Fruit fly (Drosophila melanogaster) whole organism, wandering third instar larva: ENCODE measurements around the gene daw.

Experiments
- Abd-B ChIP-seq: fragments of >200 bp; optimal IDR thresholded peaks from 2 replicates; lab custom pipeline; 2017; ENCODE audit warnings: missing biosample characterization, missing genetic modification characterization
- CG32264 ChIP-seq: fragments of 200-800 bp; sonication (Bioruptor generic); optimal IDR thresholded peaks from 2 replicates; lab custom pipeline; 2016; ENCODE audit warnings: missing biosample characterization, missing genetic modification characterization
- CG9705 ChIP-seq: fragments of 200-800 bp; sonication (Bioruptor generic); optimal IDR thresholded peaks from 2 replicates; lab custom pipeline; 2018; ENCODE audit warnings: missing biosample characterization, mild to moderate bottlenecking, missing genetic modification characterization
- CrebA ChIP-seq: fragments of 200-800 bp; sonication (Bioruptor generic); optimal IDR thresholded peaks from 2 replicates; lab custom pipeline; 2016; ENCODE audit warnings: missing biosample characterization, mild to moderate bottlenecking, missing genetic modification characterization, borderline replicate concordance
- Dfd ChIP-seq: fragments of >200 bp; optimal IDR thresholded peaks from 2 replicates; lab custom pipeline; 2017; ENCODE audit warnings: missing biosample characterization, missing genetic modification characterization
- Dif ChIP-seq: fragments of 200-275, 200-300 bp; sonication (Bioruptor generic); optimal IDR thresholded peaks from 2 replicates; lab custom pipeline; 2018; ENCODE audit warnings: missing biosample characterization, missing genetic modification characterization; ENCODE audit not compliant: partially characterized antibody
- GATAd ChIP-seq: sonication (Bioruptor generic); optimal IDR thresholded peaks from 2 replicates; lab custom pipeline; 2016; ENCODE audit warnings: missing biosample characterization, missing genetic modification characterization
- HLH106 ChIP-seq: fragments of 200-800 bp; optimal IDR thresholded peaks from 3 replicates; lab custom pipeline; 2019; ENCODE audit warnings: missing biosample characterization, mild to moderate bottlenecking, missing genetic modification characterization, moderate library complexity
- Hnf4 ChIP-seq: fragments of 200-800 bp; sonication (Bioruptor generic); optimal IDR thresholded peaks from 2 replicates; lab custom pipeline; 2016; ENCODE audit warnings: missing biosample characterization, mild to moderate bottlenecking, missing genetic modification characterization
- Hr78 ChIP-seq: fragments of >200 bp; optimal IDR thresholded peaks from 2 replicates; lab custom pipeline; 2017; ENCODE audit warnings: missing biosample characterization, missing genetic modification characterization
- Hr83 ChIP-seq: fragments of 200-300 bp; sonication (Bioruptor generic); optimal IDR thresholded peaks from 2 replicates; lab custom pipeline; 2016; ENCODE audit warnings: missing biosample characterization, mild to moderate bottlenecking, missing genetic modification characterization, moderate library complexity; ENCODE audit not compliant: poor library complexity, severe bottlenecking
- Jra ChIP-seq: sonication (Bioruptor generic); optimal IDR thresholded peaks from 2 replicates; lab custom pipeline; 2016; ENCODE audit warnings: missing biosample characterization, missing genetic modification characterization
- Mio ChIP-seq: sonication (Bioruptor generic); optimal IDR thresholded peaks from 2 replicates; lab custom pipeline; 2016; ENCODE audit warnings: missing biosample characterization, missing genetic modification characterization
- Myc ChIP-seq: fragments of >200 bp; optimal IDR thresholded peaks from 2 replicates; lab custom pipeline; 2017
- N ChIP-seq: fragments of >200 bp; optimal IDR thresholded peaks from 2 replicates; lab custom pipeline; 2018; ENCODE audit warnings: missing biosample characterization, missing external identifiers, missing genetic modification characterization
- OdsH ChIP-seq: fragments of 200-800 bp; sonication (Bioruptor generic); optimal IDR thresholded peaks from 2 replicates; lab custom pipeline; 2016; ENCODE audit warnings: missing biosample characterization, mild to moderate bottlenecking, missing genetic modification characterization
- Rel ChIP-seq, 2 experiments: fragments of 200-800 bp; sonication (Bioruptor generic) in 1 of 2; optimal IDR thresholded peaks; 2 replicates in 1 of 2; 3 replicates in 1 of 2; lab custom pipeline; 2016 to 2019; ENCODE audit warnings: mild to moderate bottlenecking in 2 of 2, missing biosample characterization in 2 of 2, missing genetic modification characterization in 2 of 2, moderate library complexity in 1 of 2
- Sp1 ChIP-seq: fragments of 200-800 bp; sonication (Bioruptor generic); optimal IDR thresholded peaks from 3 replicates; lab custom pipeline; 2019; ENCODE audit warnings: missing biosample characterization, mild to moderate bottlenecking, missing genetic modification characterization, moderate library complexity
- Vsx2 ChIP-seq: fragments of 200-300, 225-300 bp; sonication (Bioruptor generic); optimal IDR thresholded peaks from 2 replicates; lab custom pipeline; 2018; ENCODE audit warnings: missing biosample characterization, missing genetic modification characterization; ENCODE audit not compliant: partially characterized antibody
- br ChIP-seq: fragments of 200-800 bp; sonication (Bioruptor generic); optimal IDR thresholded peaks from 2 replicates; lab custom pipeline; 2016; ENCODE audit warnings: missing biosample characterization, missing genetic modification characterization
- brk ChIP-seq: fragments of 200-800 bp; sonication (Bioruptor generic); optimal IDR thresholded peaks from 2 replicates; lab custom pipeline; 2016; ENCODE audit warnings: missing biosample characterization, mild to moderate bottlenecking, missing genetic modification characterization
- dl ChIP-seq, 2 experiments: fragments of 175-275, 200-275 bp in 1 of 2; fragments of 200-275 bp in 1 of 2; sonication (Bioruptor generic); optimal IDR thresholded peaks; lab custom pipeline; 2018; ENCODE audit warnings: mild to moderate bottlenecking in 2 of 2, missing biosample characterization in 2 of 2, missing genetic modification characterization in 2 of 2, moderate library complexity in 2 of 2; ENCODE audit not compliant: partially characterized antibody in 2 of 2, insufficient read depth in 1 of 2
- dmrt93B ChIP-seq: fragments of 200-800 bp; sonication (Bioruptor generic); optimal IDR thresholded peaks from 2 replicates; lab custom pipeline; 2018; ENCODE audit warnings: missing biosample characterization, mild to moderate bottlenecking, missing genetic modification characterization
- dsf ChIP-seq: sonication (Bioruptor generic); optimal IDR thresholded peaks from 2 replicates; lab custom pipeline; 2016; ENCODE audit warnings: missing biosample characterization, missing genetic modification characterization, borderline replicate concordance
- ey ChIP-seq: fragments of 200-800 bp; sonication (Bioruptor generic); optimal IDR thresholded peaks from 2 replicates; lab custom pipeline; 2016; ENCODE audit warnings: missing biosample characterization, missing genetic modification characterization
- foxo ChIP-seq, 2 experiments: fragments of 200-800 bp; sonication (Bioruptor generic); optimal IDR thresholded peaks; 2 replicates in 1 of 2; 3 replicates in 1 of 2; lab custom pipeline; 2016 to 2017; ENCODE audit warnings: missing biosample characterization in 2 of 2, missing genetic modification characterization in 2 of 2
- fru ChIP-seq: fragments of 200-800 bp; sonication (Bioruptor generic); optimal IDR thresholded peaks from 3 replicates; lab custom pipeline; 2016; ENCODE audit warnings: missing biosample characterization, mild to moderate bottlenecking, missing genetic modification characterization
- h ChIP-seq: fragments of 200-800 bp; sonication (Bioruptor generic); optimal IDR thresholded peaks from 3 replicates; lab custom pipeline; 2016; ENCODE audit warnings: missing biosample characterization, mild to moderate bottlenecking, missing genetic modification characterization
- jim ChIP-seq: fragments of 175-275, 200-325 bp; sonication (Bioruptor generic); optimal IDR thresholded peaks from 2 replicates; lab custom pipeline; 2016; ENCODE audit warnings: missing biosample characterization, mild to moderate bottlenecking, missing genetic modification characterization
- lola ChIP-seq: fragments of >200 bp; optimal IDR thresholded peaks from 2 replicates; lab custom pipeline; 2017; ENCODE audit warnings: missing biosample characterization, missing genetic modification characterization
- pan ChIP-seq: fragments of >200 bp; optimal IDR thresholded peaks from 2 replicates; lab custom pipeline; 2017
- psq ChIP-seq: fragments of 200-800 bp; sonication (Bioruptor generic); optimal IDR thresholded peaks from 3 replicates; lab custom pipeline; 2017; ENCODE audit warnings: missing biosample characterization, mild to moderate bottlenecking, missing genetic modification characterization, moderate library complexity
- rgr ChIP-seq: fragments of 200-800 bp; sonication (Bioruptor generic); optimal IDR thresholded peaks from 3 replicates; lab custom pipeline; 2016; ENCODE audit warnings: missing biosample characterization, mild to moderate bottlenecking, missing genetic modification characterization
- sage ChIP-seq: fragments of 200-800 bp; sonication (Bioruptor generic); optimal IDR thresholded peaks from 2 replicates; lab custom pipeline; 2016; ENCODE audit warnings: missing biosample characterization, mild to moderate bottlenecking, missing genetic modification characterization
- sv ChIP-seq: fragments of 200-800 bp; sonication (Bioruptor generic); optimal IDR thresholded peaks from 3 replicates; lab custom pipeline; 2016; ENCODE audit warnings: missing biosample characterization, missing genetic modification characterization
- tai ChIP-seq: sonication (Bioruptor generic); optimal IDR thresholded peaks from 2 replicates; lab custom pipeline; 2016; ENCODE audit warnings: missing biosample characterization, missing genetic modification characterization
- usp ChIP-seq: fragments of >200 bp; optimal IDR thresholded peaks from 2 replicates; lab custom pipeline; 2017; ENCODE audit warnings: missing biosample characterization, missing genetic modification characterization
- woc ChIP-seq: sonication (Bioruptor generic); optimal IDR thresholded peaks from 2 replicates; lab custom pipeline; 2016; ENCODE audit warnings: missing biosample characterization, mild to moderate bottlenecking, missing genetic modification characterization

The daw gene

dm6 chr2L:2856960-2857584 lies 52.0 kb downstream of the daw start, which contains the start of gene CG2991:
Gene CG2991 (plus strand): TSS chr2L:2857164.
- TF ChIP-seq pan (lab: Kevin White, UChicago), result no peak
- no peak for TF ChIP-seq CrebA (GFP tag; lab: Kevin White, UChicago)
- no peak for TF ChIP-seq psq (GFP tag; lab: Kevin White, UChicago)
- peak; percentile 63 for TF ChIP-seq sage
- TF ChIP-seq lola (GFP tag; lab: Kevin White, UChicago), result no peak
- TF ChIP-seq usp (GFP tag; lab: Kevin White, UChicago), result no peak
- no peak for TF ChIP-seq dmrt93B
- no peak for TF ChIP-seq Abd-B
- TF ChIP-seq Hnf4 (GFP tag; lab: Kevin White, UChicago), result peak; percentile 57
- no peak for TF ChIP-seq N
- no peak for TF ChIP-seq Rel (GFP tag; optimal IDR thresholded peaks at IDR 0.05; lab: Kevin White, UChicago)
- TF ChIP-seq Rel (tag; optimal IDR thresholded peaks at IDR 0.05; lab: Kevin White, UChicago), result peak; percentile 65
- TF ChIP-seq Hr83 (GFP tag; lab: Kevin White, UChicago), result peak; percentile 73
- TF ChIP-seq HLH106 (tag; lab: Kevin White, UChicago), result peak; percentile 32
- TF ChIP-seq tai, result peak; percentile 64
- TF ChIP-seq GATAd, result no peak
- TF ChIP-seq foxo (GFP tag; optimal IDR thresholded peaks at IDR 0.05; lab: Kevin White, UChicago), result peak; percentile 31 to 48
- TF ChIP-seq Jra (GFP tag; lab: Kevin White, UChicago), result peak; percentile 26
- TF ChIP-seq woc (GFP tag; lab: Kevin White, UChicago), result peak; percentile 31
- TF ChIP-seq jim (GFP tag; lab: Kevin White, UChicago), result no peak
- TF ChIP-seq dsf (GFP tag; lab: Kevin White, UChicago), result peak; percentile 11
- TF ChIP-seq Dfd (GFP tag; lab: Kevin White, UChicago), result no peak
- TF ChIP-seq Sp1 (GFP tag; lab: Kevin White, UChicago), result peak; percentile 43
- TF ChIP-seq OdsH (GFP tag; lab: Kevin White, UChicago), result no peak
- TF ChIP-seq h (GFP tag; lab: Kevin White, UChicago), result peak; percentile 53
- no peak for TF ChIP-seq Myc (lab: Kevin White, UChicago)
- no peak for TF ChIP-seq fru (GFP tag; lab: Kevin White, UChicago)
- TF ChIP-seq Vsx2 (GFP tag; lab: Kevin White, UChicago), result no peak
- no peak for TF ChIP-seq Hr78 (GFP tag; lab: Kevin White, UChicago)
- peak; percentile 28 for TF ChIP-seq brk (GFP tag; lab: Kevin White, UChicago)
- no peak for TF ChIP-seq sv (GFP tag; lab: Kevin White, UChicago)
- peak; percentile 20 for TF ChIP-seq ey
- no peak for TF ChIP-seq dl (GFP tag; optimal IDR thresholded peaks at IDR 0.05; lab: Kevin White, UChicago; ENCODE audit: insufficient read depth in 1 of 2, partially characterized antibody in 2 of 2)
- peak; percentile 12 for TF ChIP-seq rgr (GFP tag; lab: Kevin White, UChicago)
- peak; percentile 33 for TF ChIP-seq CG9705
- no peak for TF ChIP-seq CG32264 (GFP tag; lab: Kevin White, UChicago)
- TF ChIP-seq br (GFP tag; lab: Kevin White, UChicago), result peak; percentile 3
- TF ChIP-seq Dif (GFP tag; lab: Kevin White, UChicago), result no peak
- no peak for TF ChIP-seq Mio (GFP tag; lab: Kevin White, UChicago)

DNA sequence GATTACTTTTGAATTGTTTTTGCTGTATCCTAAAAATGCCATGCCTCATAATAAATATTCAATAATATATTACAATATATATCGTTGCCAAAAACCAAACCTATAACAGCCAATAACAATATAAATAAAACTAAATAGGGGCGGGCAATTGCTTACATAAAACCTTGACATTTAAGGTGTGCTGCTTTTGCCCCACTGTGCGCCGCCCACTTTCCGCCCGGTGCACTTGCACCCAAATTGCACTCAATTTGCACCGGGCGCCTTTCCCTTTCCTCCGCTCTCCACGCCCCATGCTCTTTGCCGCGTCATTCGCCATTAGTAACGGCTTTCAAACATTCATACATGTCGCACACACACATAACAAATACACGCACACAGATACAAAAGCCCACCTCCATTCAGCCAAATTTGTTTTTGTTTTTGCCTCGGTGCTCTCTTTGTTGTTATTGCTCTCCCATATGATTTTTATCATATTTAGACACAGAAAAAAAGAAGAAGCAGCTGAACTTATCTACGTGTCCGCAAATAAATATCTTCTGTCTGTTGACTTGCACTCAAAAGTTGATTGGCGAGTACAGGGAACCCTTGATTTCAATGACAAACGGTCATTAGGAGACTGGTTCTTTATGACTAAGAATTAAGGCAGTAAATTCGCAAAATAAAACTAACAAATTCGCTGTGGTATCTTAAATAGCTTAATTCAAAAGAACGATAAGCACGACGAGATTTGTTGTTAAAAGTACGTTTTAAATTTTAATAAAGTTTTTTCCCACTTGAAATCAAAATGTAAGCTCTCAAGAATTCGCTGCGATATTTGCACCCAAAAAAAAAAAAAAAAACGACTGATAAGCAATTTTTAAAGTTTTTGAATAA lies 53.0 kb downstream of the daw start:
- TF ChIP-seq Myc (lab: Kevin White, UChicago) (no peak), jim (GFP tag; lab: Kevin White, UChicago) (no peak), foxo (GFP tag; optimal IDR thresholded peaks at IDR 0.05; lab: Kevin White, UChicago) (peak in 1 of 2 experiments; percentile 41), brk (GFP tag; lab: Kevin White, UChicago) (no peak), sv (GFP tag; lab: Kevin White, UChicago) (no peak), CG32264 (GFP tag; lab: Kevin White, UChicago) (peak; percentile 23), sage (no peak), dsf (GFP tag; lab: Kevin White, UChicago) (no peak), CrebA (GFP tag; lab: Kevin White, UChicago) (peak; percentile 51), CG9705 (no peak), OdsH (GFP tag; lab: Kevin White, UChicago) (peak; percentile 24), Sp1 (GFP tag; lab: Kevin White, UChicago) (peak; percentile 2), Mio (GFP tag; lab: Kevin White, UChicago) (no peak), N (no peak), GATAd (no peak), dmrt93B (no peak), rgr (GFP tag; lab: Kevin White, UChicago) (peak; percentile 22), tai (peak; percentile 45), fru (GFP tag; lab: Kevin White, UChicago) (peak; percentile 3), Hr78 (GFP tag; lab: Kevin White, UChicago) (no peak), woc (GFP tag; lab: Kevin White, UChicago) (peak; percentile 47), br (GFP tag; lab: Kevin White, UChicago) (peak; percentile 33), Dif (GFP tag; lab: Kevin White, UChicago) (no peak), Abd-B (no peak), ey (peak; percentile 41), pan (lab: Kevin White, UChicago) (no peak), h (GFP tag; lab: Kevin White, UChicago) (peak; percentile 39), Hr83 (GFP tag; lab: Kevin White, UChicago) (peak; percentile 32), usp (GFP tag; lab: Kevin White, UChicago) (no peak), lola (GFP tag; lab: Kevin White, UChicago) (no peak), dl (GFP tag; optimal IDR thresholded peaks at IDR 0.05; lab: Kevin White, UChicago; ENCODE audit: insufficient read depth in 1 of 2, partially characterized antibody in 2 of 2) (peak in 1 of 2 experiments; percentile 2), Rel (GFP tag; optimal IDR thresholded peaks at IDR 0.05; lab: Kevin White, UChicago) (no peak), Rel (tag; optimal IDR thresholded peaks at IDR 0.05; lab: Kevin White, UChicago) (peak; percentile 17), Jra (GFP tag; lab: Kevin White, UChicago) (peak; percentile 43), psq (GFP tag; lab: Kevin White, UChicago) (no peak)
